Worm (Caenorhabditis elegans) whole organism, L4 larva: ENCODE measurements around the gene abhd-5.2.

ENCODE experiments used
- T26A8.4 ChIP-seq: fragments of 200-800 bp; sonication (Bioruptor generic); IDR thresholded peaks from 2 replicates; pipeline ENCODE4 v1.3.6; 2022; ENCODE audit warnings: missing genetic modification characterization, missing compliant biosample characterization
- Y105C5A.15 ChIP-seq: fragments of 200-800 bp; sonication (Bioruptor generic); IDR thresholded peaks from 2 replicates; pipeline ENCODE4 v1.3.6; 2022; ENCODE audit warnings: missing genetic modification characterization, missing compliant biosample characterization
- attf-4 ChIP-seq: sonication (generic microtip); optimal IDR thresholded peaks from 3 replicates; lab custom pipeline; 2017; ENCODE audit warnings: missing biosample characterization, missing genetic modification characterization
- ceh-20 ChIP-seq: fragments of 200-800 bp; sonication (Bioruptor generic); IDR thresholded peaks from 2 replicates; pipeline ENCODE4 v1.3.6; 2022; ENCODE audit warnings: missing genetic modification reagents, missing genetic modification characterization, missing compliant biosample characterization
- ceh-32 ChIP-seq: sonication (generic microtip); optimal IDR thresholded peaks from 2 replicates; lab custom pipeline; 2016; ENCODE audit warnings: mild to moderate bottlenecking, missing genetic modification characterization, missing compliant biosample characterization; ENCODE audit not compliant: poor library complexity
- daf-12 ChIP-seq: fragments of 150-350 bp; optimal IDR thresholded peaks from 2 replicates; lab custom pipeline; 2014; ENCODE audit warnings: missing biosample characterization, missing genetic modification reagents, missing genetic modification characterization
- dmd-6 ChIP-seq: fragments of 200-800 bp; sonication (Bioruptor generic); IDR thresholded peaks from 2 replicates; pipeline ENCODE4 v1.3.6; 2022; ENCODE audit warnings: missing genetic modification reagents, missing genetic modification characterization, missing compliant biosample characterization
- dmd-9 ChIP-seq: fragments of 200-800 bp; sonication (Bioruptor generic); IDR thresholded peaks from 2 replicates; pipeline ENCODE4 v1.3.6; 2022; ENCODE audit warnings: missing genetic modification reagents, missing genetic modification characterization, missing compliant biosample characterization
- dpl-1 ChIP-seq: fragments of 150-350 bp; optimal IDR thresholded peaks from 2 replicates; lab custom pipeline; 2014; ENCODE audit warnings: missing biosample characterization, missing genetic modification reagents, missing genetic modification characterization
- fkh-10 ChIP-seq: fragments of 150-350 bp; optimal IDR thresholded peaks from 2 replicates; lab custom pipeline; 2014; ENCODE audit warnings: missing biosample characterization, missing genetic modification reagents, missing genetic modification characterization
- fos-1 ChIP-seq: fragments of 150-350 bp; optimal IDR thresholded peaks from 2 replicates; lab custom pipeline; 2014; ENCODE audit warnings: missing biosample characterization, missing genetic modification characterization
- hif-1 ChIP-seq, 2 experiments: sonication (generic microtip); optimal IDR thresholded peaks; 2 replicates each; lab custom pipeline; 2016 to 2017; ENCODE audit warnings: missing compliant biosample characterization in 2 of 2, missing genetic modification characterization in 2 of 2, missing genetic modification reagents in 2 of 2, missing genotype in 2 of 2, mild to moderate bottlenecking in 1 of 2
- hlh-11 ChIP-seq: fragments of 200-800 bp; sonication (Bioruptor generic); optimal IDR thresholded peaks from 2 replicates; lab custom pipeline; 2018; ENCODE audit warnings: mild to moderate bottlenecking, missing genetic modification characterization, missing compliant biosample characterization
- hlh-30 ChIP-seq: sonication (generic microtip); optimal IDR thresholded peaks from 2 replicates; lab custom pipeline; 2017; ENCODE audit warnings: antibody characterized with exemption, mild to moderate bottlenecking, missing genetic modification characterization, missing compliant biosample characterization; ENCODE audit not compliant: insufficient read depth
- lin-13 ChIP-seq: fragments of 150-350 bp; optimal IDR thresholded peaks from 2 replicates; lab custom pipeline; 2014; ENCODE audit warnings: missing biosample characterization, missing genetic modification reagents, missing genetic modification characterization
- madf-5 ChIP-seq, 2 experiments: fragments of 200-800 bp; sonication (Bioruptor generic); IDR thresholded peaks; 2 replicates each; pipeline ENCODE4 v1.3.6; 2022; ENCODE audit warnings: missing compliant biosample characterization in 2 of 2, missing genetic modification characterization in 2 of 2
- madf-9 ChIP-seq: fragments of 200-800 bp; sonication (Bioruptor generic); conservative IDR thresholded peaks from 2 replicates; pipeline ENCODE4 v1.3.6; 2022; ENCODE audit warnings: missing genetic modification reagents, missing genetic modification characterization, missing compliant biosample characterization
- mdl-1 ChIP-seq, 2 experiments: fragments of 150-350 bp in 1 of 2; sonication (generic microtip) in 1 of 2; optimal IDR thresholded peaks; 2 replicates each; lab custom pipeline; 2014 to 2017; ENCODE audit warnings: missing biosample characterization in 2 of 2, missing genetic modification characterization in 2 of 2
- mep-1 ChIP-seq: fragments of 150-350 bp; sonication (generic microtip); optimal IDR thresholded peaks from 3 replicates; lab custom pipeline; 2014; ENCODE audit warnings: missing biosample characterization, missing genetic modification characterization
- mes-2 ChIP-seq: sonication (generic microtip); optimal IDR thresholded peaks from 2 replicates; lab custom pipeline; 2016; ENCODE audit warnings: missing genotype, mild to moderate bottlenecking, missing genetic modification characterization, missing compliant biosample characterization; ENCODE audit not compliant: poor library complexity, severe bottlenecking
- mxl-2 ChIP-seq: fragments of 200-800 bp; sonication (Bioruptor generic); conservative IDR thresholded peaks from 2 replicates; pipeline ENCODE4 v1.3.6; 2022; ENCODE audit warnings: missing genetic modification reagents, missing genetic modification characterization, missing compliant biosample characterization
- mxl-3 ChIP-seq: fragments of 200-800 bp; sonication (Bioruptor generic); optimal IDR thresholded peaks from 2 replicates; lab custom pipeline; 2018; ENCODE audit warnings: mild to moderate bottlenecking, missing genetic modification characterization, missing compliant biosample characterization
- nhr-102 ChIP-seq: sonication (generic microtip); optimal IDR thresholded peaks from 2 replicates; lab custom pipeline; 2016; ENCODE audit warnings: mild to moderate bottlenecking, missing genetic modification characterization, moderate library complexity, missing compliant biosample characterization
- nhr-11 ChIP-seq: fragments of 150-350 bp; optimal IDR thresholded peaks from 2 replicates; lab custom pipeline; 2014; ENCODE audit warnings: missing biosample characterization, missing genetic modification characterization
- nhr-237 ChIP-seq: sonication (generic microtip); optimal IDR thresholded peaks from 2 replicates; lab custom pipeline; 2017; ENCODE audit warnings: missing biosample characterization, missing genetic modification characterization
- nhr-25 ChIP-seq: sonication (generic microtip); optimal IDR thresholded peaks from 2 replicates; lab custom pipeline; 2017; ENCODE audit warnings: missing genetic modification characterization, mild to moderate bottlenecking, missing compliant biosample characterization, antibody characterized with exemption, moderate library complexity, borderline replicate concordance; ENCODE audit not compliant: insufficient read depth
- nhr-28 ChIP-seq: fragments of 150-350 bp; optimal IDR thresholded peaks from 2 replicates; lab custom pipeline; 2014; ENCODE audit warnings: missing biosample characterization, missing genetic modification characterization
- nhr-42 ChIP-seq: fragments of 200-800 bp; sonication (Bioruptor generic); IDR thresholded peaks from 2 replicates; pipeline ENCODE4 v1.3.6; 2022; ENCODE audit warnings: missing genetic modification characterization, missing compliant biosample characterization
- nhr-48 ChIP-seq: sonication (generic microtip); optimal IDR thresholded peaks from 2 replicates; lab custom pipeline; 2016; ENCODE audit warnings: mild to moderate bottlenecking, missing genetic modification characterization, missing compliant biosample characterization
- nhr-76 ChIP-seq: fragments of 150-350 bp; optimal IDR thresholded peaks from 2 replicates; lab custom pipeline; 2014; ENCODE audit warnings: missing biosample characterization, missing genetic modification characterization
- pha-4 ChIP-seq, 2 experiments: fragments of 150-350 bp in 1 of 2; fragments of 200-800 bp in 1 of 2; sonication (Bioruptor generic) in 1 of 2; IDR thresholded peaks in 1 of 2; optimal IDR thresholded peaks in 1 of 2; 2 replicates each; pipeline versions ENCODE4 v1.3.6 to Lab custom; 2014 to 2022; ENCODE audit warnings: missing genetic modification characterization in 2 of 2, missing genetic modification reagents in 2 of 2, missing biosample characterization in 1 of 2, missing compliant biosample characterization in 1 of 2
- pqm-1 ChIP-seq: sonication (generic microtip); optimal IDR thresholded peaks from 2 replicates; lab custom pipeline; 2017; ENCODE audit warnings: missing biosample characterization, missing genetic modification characterization
- rbr-2 ChIP-seq: sonication (generic microtip); optimal IDR thresholded peaks from 2 replicates; lab custom pipeline; 2016; ENCODE audit warnings: missing genotype, missing genetic modification characterization, missing compliant biosample characterization
- saeg-2 ChIP-seq: fragments of 200-800 bp; sonication (Bioruptor generic); IDR thresholded peaks from 2 replicates; pipeline ENCODE4 v1.3.6; 2022; ENCODE audit warnings: missing genetic modification reagents, missing genetic modification characterization, missing compliant biosample characterization
- set-16 ChIP-seq: fragments of 200-800 bp; sonication (Bioruptor generic); IDR thresholded peaks from 2 replicates; pipeline ENCODE4 v1.3.6; 2022; ENCODE audit warnings: missing genetic modification reagents, missing genetic modification characterization, missing compliant biosample characterization
- snpc-1.2 ChIP-seq: fragments of 200-800 bp; sonication (Bioruptor generic); IDR thresholded peaks from 2 replicates; pipeline ENCODE4 v1.3.6; 2022; ENCODE audit warnings: missing genetic modification reagents, missing genetic modification characterization, missing compliant biosample characterization
- spr-1 ChIP-seq: sonication (generic microtip); optimal IDR thresholded peaks from 2 replicates; lab custom pipeline; 2016; ENCODE audit warnings: mild to moderate bottlenecking, missing genetic modification characterization, missing compliant biosample characterization
- spr-3 ChIP-seq: fragments of 200-800 bp; sonication (Bioruptor generic); optimal IDR thresholded peaks from 2 replicates; lab custom pipeline; 2018; ENCODE audit warnings: mild to moderate bottlenecking, missing genetic modification characterization, missing compliant biosample characterization
- tag-97 ChIP-seq: fragments of 200-800 bp; sonication (Bioruptor generic); IDR thresholded peaks from 2 replicates; pipeline ENCODE4 v1.3.6; 2022; ENCODE audit warnings: missing genetic modification characterization, missing compliant biosample characterization
- unc-62 ChIP-seq, 3 experiments: fragments of 150-350 bp in 1 of 3; sonication (generic microtip); optimal IDR thresholded peaks in 2 of 3; peaks in 1 of 3; 1 replicate in 1 of 3; 2 replicates in 2 of 3; lab custom pipeline; 2014 to 2017; ENCODE audit warnings: missing biosample characterization in 3 of 3, missing genetic modification characterization in 3 of 3, missing genetic modification reagents in 3 of 3, missing genotype in 1 of 3
- vab-7 ChIP-seq: fragments of 200-800 bp; sonication (Bioruptor generic); IDR thresholded peaks from 2 replicates; pipeline ENCODE4 v1.3.6; 2022; ENCODE audit warnings: missing genetic modification reagents, missing genetic modification characterization, missing compliant biosample characterization
- zfp-3 ChIP-seq: fragments of 200-800 bp; sonication (Bioruptor generic); conservative IDR thresholded peaks from 2 replicates; pipeline ENCODE4 v1.3.6; 2022; ENCODE audit warnings: missing genetic modification reagents, missing genetic modification characterization, missing compliant biosample characterization
- ztf-11 ChIP-seq: fragments of 150-350 bp; optimal IDR thresholded peaks from 2 replicates; lab custom pipeline; 2014; ENCODE audit warnings: missing biosample characterization, missing genetic modification characterization
- ztf-7 ChIP-seq: fragments of 150-350 bp; optimal IDR thresholded peaks from 2 replicates; lab custom pipeline; 2014; ENCODE audit warnings: missing biosample characterization, missing genetic modification characterization

abhd-5.2 gene

DNA sequence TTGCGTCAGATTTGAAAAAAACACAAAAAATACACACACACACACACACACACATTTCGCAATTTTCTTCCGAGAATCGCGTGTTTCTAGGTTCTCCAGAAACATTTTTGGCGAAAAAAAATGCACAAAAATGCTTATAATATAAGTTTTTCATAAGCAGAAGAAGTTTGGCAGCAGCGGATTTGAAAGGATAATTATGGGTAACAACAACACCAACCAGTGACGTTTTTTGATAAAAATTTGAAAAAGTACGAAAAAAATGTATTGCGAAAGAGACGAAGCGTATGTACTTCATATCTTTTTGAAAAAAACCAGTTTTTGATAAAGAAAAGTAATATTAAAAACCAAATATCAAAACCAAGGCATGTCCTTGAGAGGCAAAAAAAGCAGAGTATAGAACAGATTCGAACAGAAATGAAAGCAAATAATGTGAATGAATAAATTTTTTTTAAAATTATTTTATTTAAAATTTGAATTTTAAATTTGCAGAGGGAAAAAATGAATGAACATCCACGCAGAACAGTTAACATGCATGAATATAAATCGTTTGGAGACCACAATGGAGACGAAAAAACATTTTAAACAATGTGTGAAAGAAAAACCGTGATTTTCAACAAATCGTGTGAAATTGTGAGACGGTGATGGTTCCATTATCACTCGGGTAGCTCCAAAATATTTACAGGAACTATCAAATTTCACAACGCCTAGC, 20.6 kb upstream of the abhd-5.2 start (continued):
- TF ChIP-seq unc-62 (GFP tag; optimal IDR thresholded peaks at IDR 0.05 in 1 of 2; lab: Kevin White, UChicago), result no peak
- no peak for TF ChIP-seq unc-62 (tag; optimal IDR thresholded peaks at IDR 0.05; lab: Kevin White, UChicago)
- no peak for TF ChIP-seq nhr-76
- TF ChIP-seq hlh-11, result peak; percentile 15
- no peak for TF ChIP-seq ztf-7 (tag; lab: Kevin White, UChicago)
- TF ChIP-seq daf-12 (tag; lab: Kevin White, UChicago), result no peak
- TF ChIP-seq mxl-2, result no peak

- 0 out of 2 replicates have a peak, but pooled peaks have one; percentile 25 for TF ChIP-seq madf-9 (GFP tag; lab: Robert Waterston, UW)
- peak; percentile 92 for TF ChIP-seq mep-1
- TF ChIP-seq hlh-30, result peak; percentile 99
- TF ChIP-seq spr-1, result peak; percentile 70
- peak; percentile 64; the same call in 1 of the 2 replicates for TF ChIP-seq nhr-42
- TF ChIP-seq daf-12 (tag; lab: Kevin White, UChicago), result no peak
- peak; percentile 86 for TF ChIP-seq lin-13
- TF ChIP-seq madf-5 (GFP tag; IDR thresholded peaks at IDR 0.05; lab: Robert Waterston, UW), result no peak
- 0 out of 2 replicates have a peak, but pooled peaks have one; percentile 64 for TF ChIP-seq Y105C5A.15 (GFP tag; lab: Robert Waterston, UW)
- TF ChIP-seq mdl-1 (tag; optimal IDR thresholded peaks at IDR 0.05; lab: Kevin White, UChicago), result peak in 1 of 2 experiments; percentile 78
- peak; percentile 69 for TF ChIP-seq dmd-6 (GFP tag; lab: Robert Waterston, UW)
- TF ChIP-seq vab-7 (GFP tag; lab: Robert Waterston, UW), result 0 out of 2 replicates have a peak, but pooled peaks have one; percentile 36
- no peak for TF ChIP-seq pqm-1 (tag; lab: Kevin White, UChicago)
- TF ChIP-seq nhr-48 (tag; lab: Kevin White, UChicago), result peak; percentile 50
- peak; percentile 24 for TF ChIP-seq mxl-3
- no peak for TF ChIP-seq attf-4 (tag; lab: Kevin White, UChicago)
- TF ChIP-seq zfp-3 (GFP tag; lab: Robert Waterston, UW), result peak; percentile 41; the same call in 1 of the 2 replicates
- peak in 1 of 2 experiments; percentile 76 for TF ChIP-seq hif-1 (tag; optimal IDR thresholded peaks at IDR 0.05; lab: Kevin White, UChicago)
- TF ChIP-seq dpl-1 (GFP tag; lab: Kevin White, UChicago), result peak; percentile 69
- no peak for TF ChIP-seq saeg-2
- TF ChIP-seq T26A8.4 (GFP tag; lab: Robert Waterston, UW), result peak; percentile 68
- peak; percentile 70 for TF ChIP-seq pha-4 (GFP tag; IDR thresholded peaks at IDR 0.05; lab: Robert Waterston, UW)
- TF ChIP-seq pha-4 (tag; optimal IDR thresholded peaks at IDR 0.05; lab: Kevin White, UChicago), result no peak
- no peak for TF ChIP-seq ztf-11 (tag; lab: Kevin White, UChicago)
- TF ChIP-seq nhr-25 (tag; lab: Kevin White, UChicago), result no peak
- TF ChIP-seq nhr-237 (tag; lab: Kevin White, UChicago), result no peak
- TF ChIP-seq dmd-9 (GFP tag; lab: Robert Waterston, UW), result no peak
- peak; percentile 66; the same call in 1 of the 2 replicates for TF ChIP-seq ceh-20 (GFP tag; lab: Robert Waterston, UW)
- TF ChIP-seq rbr-2 (tag; lab: Kevin White, UChicago), result peak; percentile 75
- peak; percentile 7 for TF ChIP-seq spr-3 (GFP tag; lab: Kevin White, UChicago)
- TF ChIP-seq ztf-7 (tag; lab: Kevin White, UChicago), result peak; percentile 27
- no peak for TF ChIP-seq set-16 (GFP tag; lab: Robert Waterston, UW)
- no peak for TF ChIP-seq ceh-32 (tag; lab: Kevin White, UChicago)
- TF ChIP-seq nhr-11 (tag; lab: Kevin White, UChicago), result peak; percentile 18
- TF ChIP-seq snpc-1.2 (GFP tag; lab: Robert Waterston, UW), result no peak
- TF ChIP-seq mes-2 (tag; lab: Kevin White, UChicago), result peak; percentile 92
- peak; percentile 73 for TF ChIP-seq fkh-10 (GFP tag; lab: Kevin White, UChicago)
- peak; percentile 87 for TF ChIP-seq hlh-11
- no peak for TF ChIP-seq fos-1
- TF ChIP-seq nhr-102 (tag; lab: Kevin White, UChicago), result peak; percentile 59
- TF ChIP-seq unc-62 (GFP tag; optimal IDR thresholded peaks at IDR 0.05 in 1 of 2; lab: Kevin White, UChicago), result peak in 1 of 2 experiments; percentile 36
- TF ChIP-seq unc-62 (tag; optimal IDR thresholded peaks at IDR 0.05; lab: Kevin White, UChicago), result no peak
- TF ChIP-seq nhr-28, result peak; percentile 78
- no peak for TF ChIP-seq tag-97 (GFP tag; lab: Robert Waterston, UW)
Observed at ce11 chrV:4826710-4827380, 17.6 kb upstream of the abhd-5.2 start, which contains the start of the genes hsp-6 and C37H5.5. Gene hsp-6 (minus strand): TSS chrV:4826760. Gene C37H5.5 (plus strand): TSS chrV:4827360.
